Worm (Caenorhabditis elegans) whole organism, early embryonic: Measurements from ENCODE around the gene srw-19.
"Not testable (repeated sequence)": the region's sequence is repeated elsewhere in the genome, so short reads cannot be mapped to it uniquely, and the experiment has no call there.

Experiments used
- B0310.2 ChIP-seq: sonication (generic microtip); optimal IDR thresholded peaks from 2 replicates; lab custom pipeline; 2016; ENCODE audit warnings: mild to moderate bottlenecking, missing genetic modification characterization, missing compliant biosample characterization
- F13C5.2 ChIP-seq: sonication (generic microtip); optimal IDR thresholded peaks from 2 replicates; lab custom pipeline; 2017; ENCODE audit warnings: mild to moderate bottlenecking, missing genetic modification characterization, inconsistent platforms, missing compliant biosample characterization
- aly-1 ChIP-seq: sonication (generic microtip); optimal IDR thresholded peaks from 2 replicates; lab custom pipeline; 2016; ENCODE audit warnings: missing genetic modification characterization, missing compliant biosample characterization
- ama-1 ChIP-seq: fragments of 150-350 bp; optimal IDR thresholded peaks from 2 replicates; lab custom pipeline; 2014
- ceh-13 ChIP-seq: fragments of 200-800 bp; sonication (Bioruptor generic); optimal IDR thresholded peaks from 2 replicates; lab custom pipeline; 2018; ENCODE audit warnings: mild to moderate bottlenecking, missing genetic modification characterization, missing compliant biosample characterization
- ceh-36 ChIP-seq: sonication (generic microtip); optimal IDR thresholded peaks from 2 replicates; lab custom pipeline; 2016; ENCODE audit warnings: missing genetic modification characterization, inconsistent platforms, missing compliant biosample characterization
- ets-7 ChIP-seq: sonication (generic microtip); optimal IDR thresholded peaks from 2 replicates; lab custom pipeline; 2016; ENCODE audit warnings: missing genotype, missing genetic modification characterization, missing compliant biosample characterization
- flt-1 ChIP-seq: fragments of 200-800 bp; sonication (Bioruptor generic); IDR thresholded peaks from 2 replicates; pipeline ENCODE4 v1.3.6; 2022; ENCODE audit warnings: missing genetic modification characterization, missing compliant biosample characterization
- hmbx-1 ChIP-seq: sonication (generic microtip); optimal IDR thresholded peaks from 2 replicates; lab custom pipeline; 2016; ENCODE audit warnings: mild to moderate bottlenecking, missing genetic modification characterization, missing compliant biosample characterization
- hmg-4 ChIP-seq: fragments of 200-800 bp; sonication (Bioruptor generic); optimal IDR thresholded peaks from 2 replicates; lab custom pipeline; 2018; ENCODE audit warnings: mild to moderate bottlenecking, missing genetic modification characterization, missing compliant biosample characterization
- hnd-1 ChIP-seq: sonication (generic microtip); optimal IDR thresholded peaks from 2 replicates; lab custom pipeline; 2016; ENCODE audit warnings: missing genetic modification characterization, missing compliant biosample characterization
- pes-1 ChIP-seq: fragments of 200-800 bp; sonication (Bioruptor generic); IDR thresholded peaks from 2 replicates; pipeline ENCODE4 v1.3.6; 2022; ENCODE audit warnings: missing genetic modification reagents, missing genetic modification characterization, missing compliant biosample characterization
- scrt-1 ChIP-seq: fragments of 200-800 bp; sonication (Bioruptor generic); IDR thresholded peaks from 2 replicates; pipeline ENCODE4 v1.3.6; 2022; ENCODE audit warnings: missing genetic modification characterization, missing compliant biosample characterization
- sea-1 ChIP-seq: fragments of 200-800 bp; sonication (Bioruptor generic); conservative IDR thresholded peaks from 2 replicates; pipeline ENCODE4 v1.3.6; 2022; ENCODE audit warnings: missing genetic modification characterization, missing compliant biosample characterization
- tbx-11 ChIP-seq: fragments of 200-800 bp; sonication (Bioruptor generic); IDR thresholded peaks from 2 replicates; pipeline ENCODE4 v1.3.6; 2022; ENCODE audit warnings: missing genetic modification characterization, missing compliant biosample characterization
- tbx-37 ChIP-seq: fragments of 200-800 bp; sonication (Bioruptor generic); conservative IDR thresholded peaks from 2 replicates; pipeline ENCODE4 v1.3.6; 2022; ENCODE audit warnings: missing genetic modification reagents, missing genetic modification characterization, missing compliant biosample characterization
- tra-4 ChIP-seq: sonication (generic microtip); optimal IDR thresholded peaks from 2 replicates; lab custom pipeline; 2017; ENCODE audit warnings: missing genetic modification characterization, missing compliant biosample characterization

srw-19 gene

ce11 chrV:15253529-15253928 lies 27.6 kb downstream of the srw-19 start, which contains the start of gene srbc-75:
Gene srbc-75, plus strand, starts transcription at chrV:15253829.
- TF ChIP-seq tbx-37 (GFP tag; lab: Robert Waterston, UW) (no peak), sea-1 (GFP tag; lab: Robert Waterston, UW) (no peak), hmbx-1 (tag; lab: Kevin White, UChicago) (no peak), ceh-36 (no peak), B0310.2 (tag; lab: Kevin White, UChicago) (no peak), F13C5.2 (no peak), scrt-1 (GFP tag; lab: Robert Waterston, UW) (no peak), tra-4 (tag; lab: Kevin White, UChicago) (no peak), hnd-1 (tag; lab: Kevin White, UChicago) (no peak), aly-1 (no peak), ets-7 (no peak), pes-1 (GFP tag; lab: Robert Waterston, UW) (no peak), ceh-13 (GFP tag; lab: Kevin White, UChicago) (no peak), flt-1 (GFP tag; lab: Robert Waterston, UW) (no peak), tbx-11 (GFP tag; lab: Robert Waterston, UW) (no peak), ama-1 (lab: Kevin White, UChicago) (no peak)

- no peak for TF ChIP-seq ceh-36
- no peak for TF ChIP-seq tbx-37 (GFP tag; lab: Robert Waterston, UW)
- TF ChIP-seq hmg-4 (GFP tag; lab: Kevin White, UChicago), result no peak
- TF ChIP-seq hnd-1 (tag; lab: Kevin White, UChicago), result no peak
- no peak for TF ChIP-seq F13C5.2
- TF ChIP-seq ets-7, result no peak
- TF ChIP-seq flt-1 (GFP tag; lab: Robert Waterston, UW), result no peak
- TF ChIP-seq ama-1 (lab: Kevin White, UChicago), result no peak
- TF ChIP-seq aly-1, result no peak
- no peak for TF ChIP-seq hmbx-1 (tag; lab: Kevin White, UChicago)
- TF ChIP-seq sea-1 (GFP tag; lab: Robert Waterston, UW), result no peak
- TF ChIP-seq B0310.2 (tag; lab: Kevin White, UChicago), result no peak
Observed at ce11 chrV:15252082-15252481, 29.1 kb downstream of the srw-19 start, which contains the start of gene srbc-76. Gene srbc-76, plus strand, starts transcription at chrV:15252382.

- TF ChIP-seq ceh-13 (GFP tag; lab: Kevin White, UChicago); hmg-4 (GFP tag; lab: Kevin White, UChicago); hmbx-1 (tag; lab: Kevin White, UChicago): not testable (repeated sequence)
Observed at ce11 chrV:15250304-15250703, 30.9 kb downstream of the srw-19 start, which contains the start of gene srd-28. Gene srd-28, plus strand, starts transcription at chrV:15250604.

- TF ChIP-seq tbx-11 (GFP tag; lab: Robert Waterston, UW) (no peak), ceh-13 (GFP tag; lab: Kevin White, UChicago) (no peak), ets-7 (no peak), aly-1 (no peak), hmbx-1 (tag; lab: Kevin White, UChicago) (no peak), sea-1 (GFP tag; lab: Robert Waterston, UW) (no peak), tbx-37 (GFP tag; lab: Robert Waterston, UW) (no peak), hnd-1 (tag; lab: Kevin White, UChicago) (no peak), hmg-4 (GFP tag; lab: Kevin White, UChicago) (no peak)
Observed at ce11 chrV:15244456-15244855, 36.7 kb downstream of the srw-19 start, which contains the start of gene kin-30. Gene kin-30, plus strand, starts transcription at chrV:15244756.

- no peak for TF ChIP-seq tbx-11 (GFP tag; lab: Robert Waterston, UW)
- no peak for TF ChIP-seq hmg-4 (GFP tag; lab: Kevin White, UChicago)
- TF ChIP-seq flt-1 (GFP tag; lab: Robert Waterston, UW), result no peak
- no peak for TF ChIP-seq tra-4 (tag; lab: Kevin White, UChicago)
- TF ChIP-seq ceh-13 (GFP tag; lab: Kevin White, UChicago), result no peak
- no peak for TF ChIP-seq aly-1
- no peak for TF ChIP-seq F13C5.2
- no peak for TF ChIP-seq pes-1 (GFP tag; lab: Robert Waterston, UW)
- TF ChIP-seq B0310.2 (tag; lab: Kevin White, UChicago), result no peak
- no peak for TF ChIP-seq hnd-1 (tag; lab: Kevin White, UChicago)
- no peak for TF ChIP-seq ets-7
Observed at ce11 chrV:15241259-15241658, 39.9 kb downstream of the srw-19 start, which contains the start of gene chil-12. Gene chil-12, plus strand, starts transcription at chrV:15241559.

ce11 chrV:15240215-15240614 lies 41.0 kb downstream of the srw-19 start, which contains the start of gene srw-11:
Gene srw-11, minus strand, starts transcription at chrV:15240315.
- no peak for TF ChIP-seq ceh-13 (GFP tag; lab: Kevin White, UChicago)
- TF ChIP-seq F13C5.2, result no peak
- TF ChIP-seq scrt-1 (GFP tag; lab: Robert Waterston, UW), result no peak
- TF ChIP-seq hnd-1 (tag; lab: Kevin White, UChicago), result no peak
- TF ChIP-seq tbx-11 (GFP tag; lab: Robert Waterston, UW), result no peak
- TF ChIP-seq tra-4 (tag; lab: Kevin White, UChicago), result no peak
- no peak for TF ChIP-seq aly-1
- TF ChIP-seq hmbx-1 (tag; lab: Kevin White, UChicago), result no peak
- no peak for TF ChIP-seq B0310.2 (tag; lab: Kevin White, UChicago)
- TF ChIP-seq flt-1 (GFP tag; lab: Robert Waterston, UW), result no peak
- no peak for TF ChIP-seq ama-1 (lab: Kevin White, UChicago)
- TF ChIP-seq ceh-36, result no peak
- no peak for TF ChIP-seq sea-1 (GFP tag; lab: Robert Waterston, UW)
- TF ChIP-seq tbx-37 (GFP tag; lab: Robert Waterston, UW), result no peak
- no peak for TF ChIP-seq hmg-4 (GFP tag; lab: Kevin White, UChicago)
- no peak for TF ChIP-seq pes-1 (GFP tag; lab: Robert Waterston, UW)
- TF ChIP-seq ets-7, result no peak

ce11 chrV:15238552-15238951 lies 42.6 kb downstream of the srw-19 start, which contains the start of gene srw-12:
Gene srw-12, minus strand, starts transcription at chrV:15238652.
- TF ChIP-seq tbx-37 (GFP tag; lab: Robert Waterston, UW) (no peak), tra-4 (tag; lab: Kevin White, UChicago) (no peak), scrt-1 (GFP tag; lab: Robert Waterston, UW) (no peak), tbx-11 (GFP tag; lab: Robert Waterston, UW) (no peak), ama-1 (lab: Kevin White, UChicago) (no peak), hnd-1 (tag; lab: Kevin White, UChicago) (no peak), aly-1 (no peak), flt-1 (GFP tag; lab: Robert Waterston, UW) (no peak), hmbx-1 (tag; lab: Kevin White, UChicago) (no peak), pes-1 (GFP tag; lab: Robert Waterston, UW) (no peak), F13C5.2 (no peak), ceh-36 (no peak), ceh-13 (GFP tag; lab: Kevin White, UChicago) (no peak), ets-7 (no peak), B0310.2 (tag; lab: Kevin White, UChicago) (no peak), hmg-4 (GFP tag; lab: Kevin White, UChicago) (no peak), sea-1 (GFP tag; lab: Robert Waterston, UW) (no peak)
